Fruit fly (Drosophila melanogaster) whole organism, embryonic: ENCODE measurements around the gene cav.
A peak's percentile ranks its signal among the peaks of the same experiment; 100 is the strongest.

Experiments used
- Atf-2 ChIP-seq: fragments of 200-800 bp; sonication (Bioruptor generic); optimal IDR thresholded peaks from 2 replicates; lab custom pipeline; 2016; ENCODE audit warnings: missing biosample characterization, missing genetic modification characterization
- Blimp-1 ChIP-seq: fragments of 200-800 bp; sonication (Bioruptor generic); optimal IDR thresholded peaks from 3 replicates; lab custom pipeline; 2018; ENCODE audit warnings: missing biosample characterization, missing genetic modification characterization, mild to moderate bottlenecking, moderate library complexity, missing genetic modification reagents
- CG10431 ChIP-seq: fragments of 200-800 bp; sonication (Bioruptor generic); optimal IDR thresholded peaks from 3 replicates; lab custom pipeline; 2018; ENCODE audit warnings: missing biosample characterization, mild to moderate bottlenecking, missing genetic modification characterization
- CG10959 ChIP-seq: fragments of 200-800 bp; sonication (Bioruptor generic); IDR thresholded peaks from 2 replicates; pipeline ENCODE4 v1.3.6; 2022; ENCODE audit warnings: missing biosample characterization, missing genetic modification characterization
- CG13624 ChIP-seq: fragments of 200-800 bp; sonication (Bioruptor generic); optimal IDR thresholded peaks from 2 replicates; lab custom pipeline; 2016; ENCODE audit warnings: missing biosample characterization, missing genetic modification characterization
- CG15479 ChIP-seq: fragments of 200-800 bp; sonication (Bioruptor generic); optimal IDR thresholded peaks from 3 replicates; lab custom pipeline; 2019; ENCODE audit warnings: missing biosample characterization, mild to moderate bottlenecking, missing genetic modification characterization, moderate library complexity
- CG16813 ChIP-seq: fragments of 200-800 bp; sonication (Bioruptor generic); IDR thresholded peaks from 3 replicates; pipeline ENCODE4 v1.3.6; 2022; ENCODE audit warnings: missing biosample characterization, missing genetic modification characterization; ENCODE audit not compliant: partially characterized antibody
- CG2120 ChIP-seq: fragments of 200-800 bp; sonication (Bioruptor generic); optimal IDR thresholded peaks from 3 replicates; lab custom pipeline; 2016; ENCODE audit warnings: missing biosample characterization, missing genetic modification characterization
- CG30431 ChIP-seq: fragments of 200-800 bp; sonication (Bioruptor generic); optimal IDR thresholded peaks from 2 replicates; lab custom pipeline; 2017; ENCODE audit warnings: missing biosample characterization, missing genetic modification characterization
- CG32532 ChIP-seq: fragments of 200-800 bp; sonication (Bioruptor generic); IDR thresholded peaks from 2 replicates; pipeline ENCODE4 v1.3.6; 2022; ENCODE audit warnings: missing biosample characterization, missing genetic modification characterization
- CG4360 ChIP-seq: fragments of 200-800 bp; sonication (Bioruptor generic); IDR thresholded peaks from 2 replicates; pipeline ENCODE4 v1.3.6; 2022; ENCODE audit warnings: missing biosample characterization, missing genetic modification characterization
- CG4707 ChIP-seq: fragments of 200-800 bp; sonication (Bioruptor generic); optimal IDR thresholded peaks from 2 replicates; lab custom pipeline; 2018; ENCODE audit warnings: missing biosample characterization, mild to moderate bottlenecking, missing genetic modification characterization, moderate library complexity
- CG6689 ChIP-seq: fragments of 200-800 bp; sonication (Bioruptor generic); IDR thresholded peaks from 2 replicates; pipeline ENCODE4 v1.3.6; 2022; ENCODE audit warnings: missing biosample characterization, missing genetic modification characterization
- CG8089 ChIP-seq: fragments of 200-800 bp; sonication (Bioruptor generic); optimal IDR thresholded peaks from 3 replicates; lab custom pipeline; 2016; ENCODE audit warnings: missing biosample characterization, missing genetic modification characterization
- CG8924 ChIP-seq: fragments of 200-800 bp; optimal IDR thresholded peaks from 3 replicates; lab custom pipeline; 2019; ENCODE audit warnings: missing biosample characterization, mild to moderate bottlenecking, missing genetic modification characterization, moderate library complexity
- Dll ChIP-seq: fragments of 200-800 bp; sonication (Bioruptor generic); IDR thresholded peaks from 4 replicates; pipeline ENCODE4 v1.3.6; 2022; ENCODE audit warnings: missing biosample characterization, missing genetic modification characterization; ENCODE audit not compliant: partially characterized antibody
- Hmx ChIP-seq: fragments of 200-800 bp; sonication (Bioruptor generic); optimal IDR thresholded peaks from 2 replicates; lab custom pipeline; 2016; ENCODE audit warnings: missing biosample characterization, missing genetic modification characterization
- Kr ChIP-seq: fragments of 200-800 bp; sonication (Bioruptor generic); optimal IDR thresholded peaks from 2 replicates; lab custom pipeline; 2017; ENCODE audit warnings: missing biosample characterization, mild to moderate bottlenecking, missing genetic modification characterization
- MTF-1 ChIP-seq: fragments of 200-800 bp; sonication (Bioruptor generic); optimal IDR thresholded peaks from 2 replicates; lab custom pipeline; 2018; ENCODE audit warnings: missing biosample characterization, mild to moderate bottlenecking, missing genetic modification characterization, borderline replicate concordance
- Nf-YB ChIP-seq: fragments of 200-800 bp; sonication (Bioruptor generic); optimal IDR thresholded peaks from 3 replicates; lab custom pipeline; 2019; ENCODE audit warnings: missing biosample characterization, mild to moderate bottlenecking, missing genetic modification characterization, moderate library complexity
- Xbp1 ChIP-seq: fragments of 200-800 bp; sonication (Bioruptor generic); optimal IDR thresholded peaks from 3 replicates; lab custom pipeline; 2016; ENCODE audit warnings: missing biosample characterization, mild to moderate bottlenecking, missing genetic modification characterization
- YL-1 ChIP-seq: fragments of 200-800 bp; sonication (Bioruptor generic); optimal IDR thresholded peaks from 3 replicates; lab custom pipeline; 2017; ENCODE audit warnings: missing biosample characterization, mild to moderate bottlenecking, missing genetic modification characterization
- bcd ChIP-seq: fragments of 200-800 bp; sonication (Bioruptor generic); optimal IDR thresholded peaks from 2 replicates; lab custom pipeline; 2017; ENCODE audit warnings: missing biosample characterization, mild to moderate bottlenecking, missing genetic modification characterization
- cas ChIP-seq: fragments of 200-800 bp; sonication (Bioruptor generic); IDR thresholded peaks from 2 replicates; pipeline ENCODE4 v1.3.6; 2022; ENCODE audit warnings: missing biosample characterization, missing genetic modification characterization
- cato ChIP-seq: fragments of 200-800 bp; sonication (Bioruptor generic); optimal IDR thresholded peaks from 2 replicates; lab custom pipeline; 2016; ENCODE audit warnings: missing biosample characterization, missing genetic modification characterization, borderline replicate concordance
- chinmo ChIP-seq: fragments of 200-800 bp; sonication (Bioruptor generic); IDR thresholded peaks from 4 replicates; pipeline ENCODE4 v1.3.6; 2022; ENCODE audit warnings: missing biosample characterization, missing genetic modification characterization; ENCODE audit not compliant: partially characterized antibody
- hth ChIP-seq: fragments of >200 bp; optimal IDR thresholded peaks from 2 replicates; lab custom pipeline; 2017; ENCODE audit warnings: inconsistent platforms
- lola ChIP-seq, 3 experiments: fragments of >200 bp in 2 of 3; fragments of 200-800 bp in 1 of 3; sonication (Bioruptor generic) in 1 of 3; optimal IDR thresholded peaks; 2 replicates each; lab custom pipeline; 2017 to 2019; ENCODE audit warnings: missing biosample characterization in 3 of 3, missing genetic modification characterization in 3 of 3, mild to moderate bottlenecking in 1 of 3, moderate library complexity in 1 of 3
- onecut ChIP-seq: fragments of 200-800 bp; sonication (Bioruptor generic); IDR thresholded peaks from 2 replicates; pipeline ENCODE4 v1.3.6; 2022; ENCODE audit warnings: missing biosample characterization, missing genetic modification characterization
- pan ChIP-seq, 4 experiments: fragments of >200 bp in 3 of 4; fragments of 200-800 bp in 1 of 4; sonication (Bioruptor generic) in 1 of 4; optimal IDR thresholded peaks in 3 of 4; IDR thresholded peaks in 1 of 4; 2 replicates each; pipeline versions ENCODE4 v1.3.6 to Lab custom; 2017 to 2022; ENCODE audit warnings: missing biosample characterization in 2 of 4, missing genetic modification characterization in 2 of 4, mixed read lengths in 1 of 4
- pnt ChIP-seq: fragments of 200-800 bp; sonication (Bioruptor generic); optimal IDR thresholded peaks from 3 replicates; lab custom pipeline; 2016; ENCODE audit warnings: missing biosample characterization, missing genetic modification characterization
- pros ChIP-seq: fragments of 200-800 bp; sonication (Bioruptor generic); optimal IDR thresholded peaks from 3 replicates; lab custom pipeline; 2019; ENCODE audit warnings: missing biosample characterization, mild to moderate bottlenecking, missing genetic modification characterization, moderate library complexity
- psq ChIP-seq: fragments of 200-800 bp; sonication (Bioruptor generic); optimal IDR thresholded peaks from 2 replicates; lab custom pipeline; 2017; ENCODE audit warnings: missing biosample characterization, missing genetic modification characterization
- shn ChIP-seq: fragments of 200-800 bp; sonication (Bioruptor generic); optimal IDR thresholded peaks from 3 replicates; lab custom pipeline; 2016; ENCODE audit warnings: missing biosample characterization, missing genetic modification characterization
- sima ChIP-seq: fragments of 200-800 bp; sonication (Bioruptor generic); optimal IDR thresholded peaks from 2 replicates; lab custom pipeline; 2016; ENCODE audit warnings: missing biosample characterization, missing genetic modification characterization
- sug ChIP-seq: fragments of 200-800 bp; optimal IDR thresholded peaks from 2 replicates; lab custom pipeline; 2019; ENCODE audit warnings: missing biosample characterization, mild to moderate bottlenecking, missing genetic modification characterization, moderate library complexity
- twi ChIP-seq: fragments of 200-800 bp; optimal IDR thresholded peaks from 2 replicates; lab custom pipeline; 2019; ENCODE audit warnings: missing biosample characterization, mild to moderate bottlenecking, missing genetic modification characterization, moderate library complexity
- unpg ChIP-seq: fragments of 200-800 bp; sonication (Bioruptor generic); optimal IDR thresholded peaks from 3 replicates; lab custom pipeline; 2018; ENCODE audit warnings: missing biosample characterization, mild to moderate bottlenecking, missing genetic modification characterization, moderate library complexity
- vvl ChIP-seq: fragments of 200-800 bp; sonication (Bioruptor generic); IDR thresholded peaks from 2 replicates; pipeline ENCODE4 v1.3.6; 2022; ENCODE audit warnings: missing biosample characterization, missing genetic modification characterization

Gene cav

DNA sequence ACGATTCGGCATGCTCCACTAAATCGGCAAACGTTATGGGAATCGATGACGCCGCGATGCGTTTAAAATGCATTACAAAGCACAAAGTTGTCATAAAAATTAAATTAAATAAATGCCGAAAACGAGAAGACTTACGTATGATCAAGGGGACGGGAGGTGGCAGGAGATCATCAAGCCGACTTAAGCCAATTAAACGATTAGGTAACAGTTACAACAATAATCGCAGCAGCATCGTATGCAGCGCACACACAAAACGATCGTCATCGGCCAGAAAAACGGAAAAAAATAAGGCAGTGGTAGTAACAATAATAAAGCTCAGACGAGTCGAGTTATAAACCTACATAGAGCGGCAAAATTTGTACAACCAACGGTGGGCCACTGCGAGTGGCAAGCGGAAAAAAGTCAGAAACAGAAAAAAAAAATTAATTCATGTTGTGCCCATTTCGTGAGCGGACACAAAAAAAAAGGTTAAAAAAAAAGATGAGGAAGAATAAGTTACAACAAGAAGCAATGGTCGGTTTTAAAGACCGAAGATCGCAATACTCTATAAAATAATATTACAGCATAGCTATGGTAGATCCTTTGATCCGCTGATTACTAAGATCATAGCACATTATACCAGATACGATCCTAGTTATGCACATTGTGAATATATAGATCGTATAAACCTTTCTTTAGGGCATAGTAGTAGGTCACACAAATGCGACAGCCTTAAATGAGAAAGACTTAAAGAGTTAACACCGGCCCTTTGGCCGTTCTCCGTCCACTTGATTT lies 14.4 kb upstream of the cav start (continued):
- TF ChIP-seq lola (GFP tag; optimal IDR thresholded peaks at IDR 0.05; lab: Kevin White, UChicago) (peak in 1 of 3 experiments; percentile 32), Xbp1 (GFP tag; lab: Kevin White, UChicago) (peak; percentile 48), Dll (GFP tag; lab: Robert Waterston, UW) (no peak), CG15479 (no peak), CG30431 (GFP tag; lab: Kevin White, UChicago) (no peak), sima (GFP tag; lab: Kevin White, UChicago) (no peak), unpg (peak; percentile 60), shn (no peak), CG4707 (GFP tag; lab: Kevin White, UChicago) (peak; percentile 47), hth (lab: Kevin White, UChicago) (no peak), CG16813 (no peak), chinmo (no peak), onecut (GFP tag; lab: Robert Waterston, UW) (peak; percentile 64), CG8089 (GFP tag; lab: Kevin White, UChicago) (no peak), CG10959 (no peak), cato (GFP tag; lab: Kevin White, UChicago) (peak; percentile 16), Nf-YB (no peak), CG2120 (GFP tag; lab: Kevin White, UChicago) (no peak), bcd (GFP tag; lab: Kevin White, UChicago) (peak; percentile 34), sug (tag; lab: Kevin White, UChicago) (no peak), Atf-2 (GFP tag; lab: Kevin White, UChicago) (no peak), MTF-1 (GFP tag; lab: Kevin White, UChicago) (no peak)

DNA sequence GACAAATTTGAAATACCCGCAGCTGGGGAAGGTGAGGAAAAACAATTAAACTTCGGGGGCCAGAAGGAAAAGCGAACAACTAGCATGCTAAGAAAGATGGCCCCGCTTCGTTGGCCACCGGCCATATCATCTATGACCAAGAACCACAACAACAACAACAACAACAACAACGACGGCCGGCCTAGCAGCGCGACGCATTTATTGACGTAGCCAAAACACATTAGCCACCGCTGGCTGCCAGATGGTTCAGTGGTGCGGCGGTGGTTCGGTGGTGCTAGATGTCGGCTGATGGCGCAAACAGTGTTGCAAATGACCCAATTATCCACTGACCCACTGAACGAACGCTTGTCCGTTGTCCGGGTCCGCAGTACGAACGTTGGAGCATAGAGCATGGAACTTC lies 7.3 kb upstream of the cav start:
- TF ChIP-seq Hmx, result no peak
- TF ChIP-seq CG4707 (GFP tag; lab: Kevin White, UChicago), result no peak
- TF ChIP-seq CG13624 (GFP tag; lab: Kevin White, UChicago), result no peak
- no peak for TF ChIP-seq CG6689 (GFP tag; lab: Robert Waterston, UW)
- TF ChIP-seq psq (GFP tag; lab: Kevin White, UChicago), result no peak
- peak; percentile 66 for TF ChIP-seq CG4360 (GFP tag; lab: Robert Waterston, UW)
- TF ChIP-seq Dll (GFP tag; lab: Robert Waterston, UW), result 0 out of 4 replicates have a peak, but pooled peaks have one; percentile 8
- no peak for TF ChIP-seq pnt (GFP tag; lab: Kevin White, UChicago)
- TF ChIP-seq CG10431 (GFP tag; lab: Kevin White, UChicago), result no peak
- no peak for TF ChIP-seq pan (optimal IDR thresholded peaks at IDR 0.05; lab: Kevin White, UChicago)
- peak in 1 of 2 experiments; percentile 26 for TF ChIP-seq pan (GFP tag; optimal IDR thresholded peaks at IDR 0.05 in 1 of 2, IDR thresholded peaks at IDR 0.05 in 1 of 2)
- TF ChIP-seq YL-1 (GFP tag; lab: Kevin White, UChicago), result no peak
- TF ChIP-seq CG32532 (GFP tag; lab: Robert Waterston, UW), result 0 out of 2 replicates have a peak, but pooled peaks have one; percentile 12
- TF ChIP-seq vvl (GFP tag; lab: Robert Waterston, UW), result peak; percentile 19; the same call in 1 of the 2 replicates
- peak; percentile 54 for TF ChIP-seq twi (tag; lab: Kevin White, UChicago)
- no peak for TF ChIP-seq Kr

DNA sequence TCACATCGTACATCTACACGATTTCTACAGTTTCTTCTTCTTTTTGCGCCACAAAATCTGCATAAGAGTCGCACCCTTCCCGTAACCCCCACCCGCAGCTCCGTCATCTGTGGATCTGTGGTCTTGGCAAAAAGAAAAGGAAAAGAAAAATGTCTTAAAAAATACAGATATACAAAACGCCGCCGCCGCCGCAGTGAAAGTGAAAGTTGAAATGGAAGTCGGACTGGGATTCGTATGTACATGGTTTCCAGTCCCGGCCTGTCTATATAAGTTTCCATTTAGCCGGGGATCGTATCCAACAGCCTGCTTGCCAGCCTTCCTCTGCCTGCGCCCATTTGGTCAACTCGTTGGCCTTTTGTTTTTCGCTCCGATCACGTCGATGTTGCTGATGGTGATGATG lies 4.9 kb upstream of the cav start:
- TF ChIP-seq CG8924, result no peak
- TF ChIP-seq Blimp-1 (GFP tag; lab: Kevin White, UChicago), result peak; percentile 94
- TF ChIP-seq pros (GFP tag; lab: Kevin White, UChicago), result peak; percentile 68
- no peak for TF ChIP-seq cas
